Worm (Caenorhabditis elegans) whole organism, L3 larva: ENCODE data around the gene F29B9.1.

ENCODE experiments used
- R02D3.7 ChIP-seq: fragments of 150-350 bp; optimal IDR thresholded peaks from 2 replicates; lab custom pipeline; 2014; ENCODE audit warnings: missing biosample characterization, missing genetic modification characterization
- ZK546.5 ChIP-seq: sonication (generic microtip); optimal IDR thresholded peaks from 2 replicates; lab custom pipeline; 2017; ENCODE audit warnings: missing biosample characterization, missing genetic modification characterization
- aly-2 ChIP-seq: fragments of 150-350 bp; optimal IDR thresholded peaks from 2 replicates; lab custom pipeline; 2014; ENCODE audit warnings: missing biosample characterization, missing genetic modification characterization
- ama-1 ChIP-seq: fragments of 150-350 bp; optimal IDR thresholded peaks from 2 replicates; lab custom pipeline; 2018
- ceh-16 ChIP-seq: sonication (generic microtip); optimal IDR thresholded peaks from 2 replicates; lab custom pipeline; 2017; ENCODE audit warnings: missing biosample characterization, missing genetic modification characterization
- ceh-28 ChIP-seq: fragments of 150-350 bp; optimal IDR thresholded peaks from 2 replicates; lab custom pipeline; 2014; ENCODE audit warnings: missing biosample characterization, missing genetic modification reagents, missing genetic modification characterization
- ceh-82 ChIP-seq: fragments of 150-350 bp; optimal IDR thresholded peaks from 2 replicates; lab custom pipeline; 2014; ENCODE audit warnings: missing biosample characterization, missing genetic modification characterization
- ceh-9 ChIP-seq: sonication (generic microtip); optimal IDR thresholded peaks from 2 replicates; lab custom pipeline; 2018; ENCODE audit warnings: missing biosample characterization, missing genetic modification characterization
- daf-12 ChIP-seq: fragments of 150-350 bp; optimal IDR thresholded peaks from 2 replicates; lab custom pipeline; 2014; ENCODE audit warnings: missing biosample characterization, missing genetic modification reagents, missing genetic modification characterization
- egl-27 ChIP-seq: sonication (generic microtip); optimal IDR thresholded peaks from 4 replicates; lab custom pipeline; 2017; ENCODE audit warnings: missing biosample characterization, missing genetic modification reagents, missing genetic modification characterization
- egl-5 ChIP-seq: fragments of 150-350 bp; optimal IDR thresholded peaks from 2 replicates; lab custom pipeline; 2017; ENCODE audit warnings: missing biosample characterization, missing genetic modification reagents, missing genetic modification characterization, inconsistent platforms
- elt-1 ChIP-seq: fragments of 150-350 bp; optimal IDR thresholded peaks from 2 replicates; lab custom pipeline; 2014; ENCODE audit warnings: missing biosample characterization, missing genetic modification characterization
- elt-2 ChIP-seq: sonication (generic microtip); optimal IDR thresholded peaks from 2 replicates; lab custom pipeline; 2016; ENCODE audit warnings: missing genetic modification reagents, mild to moderate bottlenecking, missing genetic modification characterization, missing compliant biosample characterization
- elt-3 ChIP-seq, 3 experiments: fragments of 150-350 bp in 1 of 3; sonication (generic microtip) in 2 of 3; optimal IDR thresholded peaks; 2 replicates in 2 of 3; 4 replicates in 1 of 3; lab custom pipeline; 2014 to 2017; ENCODE audit warnings: missing biosample characterization in 3 of 3, missing genetic modification characterization in 3 of 3
- eor-1 ChIP-seq, 2 experiments: fragments of 150-350 bp; optimal IDR thresholded peaks; 2 replicates each; lab custom pipeline; 2014 to 2018; ENCODE audit warnings: missing biosample characterization in 2 of 2, missing genetic modification characterization in 2 of 2
- fkh-10 ChIP-seq: sonication (generic microtip); optimal IDR thresholded peaks from 2 replicates; lab custom pipeline; 2017; ENCODE audit warnings: missing biosample characterization, missing genetic modification reagents, missing genetic modification characterization
- fkh-2 ChIP-seq: fragments of 150-350 bp; optimal IDR thresholded peaks from 2 replicates; lab custom pipeline; 2014; ENCODE audit warnings: missing biosample characterization, missing genetic modification reagents, missing genetic modification characterization
- fos-1 ChIP-seq: fragments of 150-350 bp; optimal IDR thresholded peaks from 2 replicates; lab custom pipeline; 2014; ENCODE audit warnings: missing biosample characterization, missing genetic modification characterization
- hmg-11 ChIP-seq: sonication (generic microtip); optimal IDR thresholded peaks from 2 replicates; lab custom pipeline; 2016; ENCODE audit warnings: missing genetic modification characterization, missing compliant biosample characterization
- jun-1 ChIP-seq: fragments of 150-350 bp; optimal IDR thresholded peaks from 2 replicates; lab custom pipeline; 2014; ENCODE audit warnings: missing biosample characterization, missing genetic modification reagents, missing genetic modification characterization
- lin-15B ChIP-seq: fragments of 150-350 bp; optimal IDR thresholded peaks from 2 replicates; lab custom pipeline; 2014; ENCODE audit warnings: missing biosample characterization, missing genetic modification characterization
- lin-39 ChIP-seq: fragments of 150-350 bp; optimal IDR thresholded peaks from 2 replicates; lab custom pipeline; 2018; ENCODE audit warnings: missing biosample characterization, missing genetic modification reagents, missing genetic modification characterization
- lsy-12 ChIP-seq: sonication (generic microtip); optimal IDR thresholded peaks from 2 replicates; lab custom pipeline; 2016; ENCODE audit warnings: mild to moderate bottlenecking, missing genetic modification characterization, missing compliant biosample characterization
- mdl-1 ChIP-seq: fragments of 150-350 bp; optimal IDR thresholded peaks from 2 replicates; lab custom pipeline; 2014; ENCODE audit warnings: missing biosample characterization, missing genetic modification characterization
- mml-1 ChIP-seq: fragments of 150-350 bp; sonication (generic microtip); optimal IDR thresholded peaks from 3 replicates; lab custom pipeline; 2014; ENCODE audit warnings: missing biosample characterization, missing genetic modification characterization
- nfya-1 ChIP-seq: sonication (generic microtip); optimal IDR thresholded peaks from 2 replicates; lab custom pipeline; 2017; ENCODE audit warnings: missing genetic modification characterization, mild to moderate bottlenecking, missing compliant biosample characterization, antibody characterized with exemption, moderate library complexity; ENCODE audit not compliant: insufficient read depth
- nhr-11 ChIP-seq: fragments of 150-350 bp; optimal IDR thresholded peaks from 2 replicates; lab custom pipeline; 2014; ENCODE audit warnings: missing biosample characterization, missing genetic modification characterization
- nhr-12 ChIP-seq: fragments of 150-350 bp; optimal IDR thresholded peaks from 2 replicates; lab custom pipeline; 2014; ENCODE audit warnings: missing biosample characterization, missing genetic modification characterization
- nhr-23 ChIP-seq: fragments of 150-350 bp; optimal IDR thresholded peaks from 2 replicates; lab custom pipeline; 2014; ENCODE audit warnings: missing biosample characterization, missing genetic modification reagents, missing genetic modification characterization
- nhr-237 ChIP-seq: fragments of 150-350 bp; optimal IDR thresholded peaks from 2 replicates; lab custom pipeline; 2014; ENCODE audit warnings: missing biosample characterization, missing genetic modification characterization
- nhr-25 ChIP-seq: sonication (generic microtip); optimal IDR thresholded peaks from 2 replicates; lab custom pipeline; 2017; ENCODE audit warnings: missing biosample characterization, missing genetic modification characterization
- nhr-28 ChIP-seq: fragments of 150-350 bp; optimal IDR thresholded peaks from 2 replicates; lab custom pipeline; 2014; ENCODE audit warnings: missing biosample characterization, missing genetic modification characterization
- nhr-43 ChIP-seq: sonication (generic microtip); optimal IDR thresholded peaks from 2 replicates; lab custom pipeline; 2016; ENCODE audit warnings: mild to moderate bottlenecking, missing genetic modification characterization, missing compliant biosample characterization; ENCODE audit not compliant: poor library complexity, severe bottlenecking
- nhr-67 ChIP-seq: fragments of 150-350 bp; optimal IDR thresholded peaks from 2 replicates; lab custom pipeline; 2014; ENCODE audit warnings: missing biosample characterization, missing genetic modification characterization
- nhr-76 ChIP-seq: fragments of 150-350 bp; sonication (generic microtip); optimal IDR thresholded peaks from 5 replicates; lab custom pipeline; 2014; ENCODE audit warnings: missing biosample characterization, missing genetic modification characterization
- nhr-77 ChIP-seq: fragments of 150-350 bp; optimal IDR thresholded peaks from 2 replicates; lab custom pipeline; 2014; ENCODE audit warnings: missing biosample characterization, missing genetic modification characterization
- pha-4 ChIP-seq: fragments of 150-350 bp; optimal IDR thresholded peaks from 2 replicates; lab custom pipeline; 2014; ENCODE audit warnings: missing biosample characterization, missing genetic modification reagents, missing genetic modification characterization
- pqm-1 ChIP-seq: fragments of 150-350 bp; optimal IDR thresholded peaks from 2 replicates; lab custom pipeline; 2017; ENCODE audit warnings: missing biosample characterization, missing genetic modification characterization, inconsistent platforms
- sea-2 ChIP-seq: fragments of 150-350 bp; sonication (generic microtip); optimal IDR thresholded peaks from 4 replicates; lab custom pipeline; 2014; ENCODE audit warnings: missing biosample characterization, missing genetic modification reagents, missing genetic modification characterization
- skn-1 ChIP-seq: fragments of 150-350 bp; optimal IDR thresholded peaks from 2 replicates; lab custom pipeline; 2014; ENCODE audit warnings: missing biosample characterization, missing genetic modification characterization
- snpc-4 ChIP-seq: fragments of 150-350 bp; optimal IDR thresholded peaks from 2 replicates; lab custom pipeline; 2014; ENCODE audit warnings: missing biosample characterization, missing genetic modification characterization
- tbx-2 ChIP-seq: sonication (generic microtip); optimal IDR thresholded peaks from 2 replicates; lab custom pipeline; 2016; ENCODE audit warnings: mild to moderate bottlenecking, missing genetic modification characterization, missing compliant biosample characterization
- unc-39 ChIP-seq: sonication (generic microtip); optimal IDR thresholded peaks from 4 replicates; lab custom pipeline; 2017; ENCODE audit warnings: missing biosample characterization, missing genetic modification characterization
- unc-62 ChIP-seq: fragments of 150-350 bp; sonication (generic microtip); optimal IDR thresholded peaks from 4 replicates; lab custom pipeline; 2014; ENCODE audit warnings: missing biosample characterization, missing genetic modification reagents, missing genetic modification characterization
- zag-1 ChIP-seq: fragments of 150-350 bp; optimal IDR thresholded peaks from 2 replicates; lab custom pipeline; 2014; ENCODE audit warnings: missing biosample characterization, missing genetic modification characterization
- ztf-11 ChIP-seq: fragments of 150-350 bp; optimal IDR thresholded peaks from 2 replicates; lab custom pipeline; 2014; ENCODE audit warnings: missing biosample characterization, missing genetic modification characterization
- ztf-4 ChIP-seq: fragments of 150-350 bp; optimal IDR thresholded peaks from 2 replicates; lab custom pipeline; 2014; ENCODE audit warnings: missing biosample characterization, missing genetic modification characterization

The F29B9.1 gene

DNA sequence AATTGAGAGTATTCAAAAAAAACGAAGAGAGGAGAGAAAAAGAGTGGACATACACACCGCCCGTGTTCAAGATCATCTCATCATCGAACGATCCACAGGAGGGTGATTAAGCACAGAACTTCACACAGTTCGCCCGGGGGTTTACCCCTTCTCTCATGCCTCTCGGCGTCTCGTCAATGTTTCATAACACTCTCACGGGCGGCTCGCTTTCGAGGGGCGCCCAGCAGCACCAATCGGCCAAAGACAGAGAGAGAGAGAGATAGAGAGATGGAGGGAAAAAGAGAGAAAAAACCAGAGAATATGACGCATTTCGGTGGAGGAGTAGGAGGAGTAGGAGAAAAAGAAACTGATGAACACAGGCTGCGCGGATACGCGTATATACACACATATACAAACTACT is 40.0 kb downstream of the F29B9.1 start:
- TF ChIP-seq ztf-4: no peak
- no peak for TF ChIP-seq nhr-12
- no peak for TF ChIP-seq elt-3 (tag; optimal IDR thresholded peaks at IDR 0.05; lab: Kevin White, UChicago)
- TF ChIP-seq lin-15B (tag; lab: Kevin White, UChicago): peak; percentile 68
- no peak for TF ChIP-seq nhr-76 (tag; lab: Kevin White, UChicago)
- no peak for TF ChIP-seq fos-1 (tag; lab: Kevin White, UChicago)
- TF ChIP-seq hmg-11 (tag; lab: Kevin White, UChicago): peak; percentile 7
- peak; percentile 7 for TF ChIP-seq egl-5
- peak; percentile 60 for TF ChIP-seq lin-39
- no peak for TF ChIP-seq elt-1 (tag; lab: Kevin White, UChicago)
- peak; percentile 92 for TF ChIP-seq nfya-1 (tag; lab: Kevin White, UChicago)
- TF ChIP-seq nhr-11 (tag; lab: Kevin White, UChicago): no peak
- TF ChIP-seq ceh-16 (tag; lab: Kevin White, UChicago): no peak
- no peak for TF ChIP-seq nhr-28 (tag; lab: Kevin White, UChicago)
- no peak for TF ChIP-seq unc-62 (GFP tag; lab: Kevin White, UChicago)
- peak; percentile 55 for TF ChIP-seq nhr-25 (tag; lab: Kevin White, UChicago)
- TF ChIP-seq mml-1: no peak
- TF ChIP-seq ZK546.5 (tag; lab: Kevin White, UChicago): no peak
- TF ChIP-seq lsy-12 (tag; lab: Kevin White, UChicago): peak; percentile 45
- no peak for TF ChIP-seq ceh-9
- TF ChIP-seq pqm-1: peak; percentile 47
- TF ChIP-seq skn-1 (tag; lab: Kevin White, UChicago): no peak
- TF ChIP-seq daf-12 (tag; lab: Kevin White, UChicago): no peak
- TF ChIP-seq zag-1 (tag; lab: Kevin White, UChicago): no peak
- TF ChIP-seq nhr-43 (tag; lab: Kevin White, UChicago): no peak
- TF ChIP-seq aly-2 (tag; lab: Kevin White, UChicago): no peak
- no peak for TF ChIP-seq eor-1 (tag; optimal IDR thresholded peaks at IDR 0.05; lab: Kevin White, UChicago)
- TF ChIP-seq nhr-67 (tag; lab: Kevin White, UChicago): no peak
- TF ChIP-seq ztf-11: no peak
- no peak for TF ChIP-seq ceh-82
- TF ChIP-seq pha-4 (tag; lab: Kevin White, UChicago): peak; percentile 67
- TF ChIP-seq ama-1 (lab: Kevin White, UChicago): no peak
- no peak for TF ChIP-seq ceh-28 (tag; lab: Kevin White, UChicago)
- TF ChIP-seq egl-27 (tag; lab: Kevin White, UChicago): no peak
- no peak for TF ChIP-seq fkh-10 (GFP tag; lab: Kevin White, UChicago)
- TF ChIP-seq sea-2 (GFP tag; lab: Kevin White, UChicago): no peak
- no peak for TF ChIP-seq nhr-77 (tag; lab: Kevin White, UChicago)
- TF ChIP-seq R02D3.7 (tag; lab: Kevin White, UChicago): no peak
- TF ChIP-seq nhr-23 (tag; lab: Kevin White, UChicago): peak; percentile 72
- TF ChIP-seq nhr-237 (tag; lab: Kevin White, UChicago): no peak
- peak; percentile 46 for TF ChIP-seq snpc-4 (tag; lab: Kevin White, UChicago)
- no peak for TF ChIP-seq fkh-2 (tag; lab: Kevin White, UChicago)
- TF ChIP-seq tbx-2: no peak
- no peak for TF ChIP-seq mdl-1 (tag; lab: Kevin White, UChicago)
- peak; percentile 72 for TF ChIP-seq elt-2 (tag; lab: Kevin White, UChicago)
- TF ChIP-seq unc-39 (tag; lab: Kevin White, UChicago): no peak
- TF ChIP-seq jun-1 (tag; lab: Kevin White, UChicago): peak; percentile 58
- TF ChIP-seq, all 47 proteins: peak for 13
